Fruit fly (Drosophila melanogaster): ENCODE results near the gene CG11342.
A peak's percentile ranks its signal among the peaks of the same experiment; 100 is the strongest.

The CG11342 gene

DNA sequence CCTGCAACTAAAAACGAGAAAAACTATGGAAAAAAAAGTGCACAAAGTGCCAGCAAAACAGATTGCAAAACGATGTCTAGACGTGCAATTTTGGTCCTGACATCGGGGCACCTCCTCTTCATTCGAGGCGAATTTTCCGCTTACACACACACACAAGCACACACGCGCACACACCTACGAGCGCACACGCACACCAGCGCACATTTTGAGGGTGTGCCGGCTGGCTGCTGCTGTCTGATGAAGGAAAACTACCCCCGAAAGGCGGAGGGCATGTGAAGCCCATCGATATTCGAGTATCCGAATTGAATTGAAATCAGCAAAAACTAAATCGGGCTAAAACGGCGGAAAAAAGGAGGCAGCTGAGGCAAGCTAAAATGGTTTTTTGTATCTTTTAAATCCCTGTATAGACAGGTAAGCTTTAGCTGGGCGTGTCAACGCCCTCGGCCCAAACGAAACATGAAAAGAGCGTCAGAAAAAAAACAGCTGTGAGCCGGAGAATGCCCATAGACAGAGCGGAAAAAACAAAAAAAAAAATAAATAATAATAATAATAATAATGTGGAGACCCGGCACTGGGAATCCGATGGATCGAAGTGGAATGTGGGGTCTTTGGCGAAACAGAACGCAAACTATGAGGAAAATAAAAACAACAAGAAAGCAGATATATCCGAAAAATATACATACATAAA, 7.4 kb downstream of the CG11342 start:
- TF ChIP-seq tj (GFP tag; optimal IDR thresholded peaks at IDR 0.05) (peak; percentile 74), CG14711 (tag; optimal IDR thresholded peaks at IDR 0.05) (no peak)

DNA sequence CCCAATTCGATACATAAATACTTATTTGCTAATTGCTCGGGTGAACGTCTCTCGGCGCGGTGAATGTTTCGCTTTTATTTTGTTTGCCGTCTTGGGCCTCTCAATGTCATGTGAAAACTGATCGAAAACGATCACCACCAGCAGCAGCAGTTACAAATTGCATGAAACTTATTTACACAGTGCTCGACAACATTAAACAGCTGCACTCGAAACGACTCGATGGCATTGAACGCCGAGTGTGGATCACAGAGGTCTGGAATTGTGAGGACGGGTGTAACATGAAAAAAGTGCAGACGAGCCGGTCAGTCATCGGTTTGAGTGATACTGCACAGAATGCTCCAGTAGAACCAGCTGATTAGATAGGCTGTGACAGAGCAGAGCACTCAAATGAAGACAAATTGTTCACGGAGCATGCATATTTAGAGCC, 9.5 kb downstream of the CG11342 start:
- TF ChIP-seq cic (GFP tag; optimal IDR thresholded peaks at IDR 0.05) (peak; percentile 14), Mnt (GFP tag; optimal IDR thresholded peaks at IDR 0.05) (no peak), ovo (GFP tag; optimal IDR thresholded peaks at IDR 0.05) (peak; percentile 14), CG7101 (tag; optimal IDR thresholded peaks at IDR 0.05) (peak; percentile 5)

DNA sequence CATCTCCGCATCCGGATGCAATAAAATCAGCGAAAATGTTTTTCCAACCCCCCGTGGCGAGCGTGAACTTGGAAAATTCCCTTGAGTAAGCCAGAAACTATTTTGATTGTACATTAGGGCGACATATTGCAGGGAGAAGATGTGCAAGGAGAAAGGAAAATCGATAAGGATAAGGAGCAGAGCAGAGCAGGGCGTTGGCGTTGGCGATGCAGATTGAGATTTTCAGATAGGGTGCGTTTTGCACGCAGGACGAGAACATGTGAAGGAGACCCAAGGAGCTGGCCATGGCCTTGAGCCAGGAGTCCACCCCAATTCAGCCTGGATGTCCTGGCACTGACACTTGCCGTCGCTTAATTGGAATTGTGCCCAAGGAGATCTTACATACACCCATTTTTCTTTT, 10.3 kb downstream of the CG11342 start:
- no peak for TF ChIP-seq cnc (optimal IDR thresholded peaks at IDR 0.05)

DNA sequence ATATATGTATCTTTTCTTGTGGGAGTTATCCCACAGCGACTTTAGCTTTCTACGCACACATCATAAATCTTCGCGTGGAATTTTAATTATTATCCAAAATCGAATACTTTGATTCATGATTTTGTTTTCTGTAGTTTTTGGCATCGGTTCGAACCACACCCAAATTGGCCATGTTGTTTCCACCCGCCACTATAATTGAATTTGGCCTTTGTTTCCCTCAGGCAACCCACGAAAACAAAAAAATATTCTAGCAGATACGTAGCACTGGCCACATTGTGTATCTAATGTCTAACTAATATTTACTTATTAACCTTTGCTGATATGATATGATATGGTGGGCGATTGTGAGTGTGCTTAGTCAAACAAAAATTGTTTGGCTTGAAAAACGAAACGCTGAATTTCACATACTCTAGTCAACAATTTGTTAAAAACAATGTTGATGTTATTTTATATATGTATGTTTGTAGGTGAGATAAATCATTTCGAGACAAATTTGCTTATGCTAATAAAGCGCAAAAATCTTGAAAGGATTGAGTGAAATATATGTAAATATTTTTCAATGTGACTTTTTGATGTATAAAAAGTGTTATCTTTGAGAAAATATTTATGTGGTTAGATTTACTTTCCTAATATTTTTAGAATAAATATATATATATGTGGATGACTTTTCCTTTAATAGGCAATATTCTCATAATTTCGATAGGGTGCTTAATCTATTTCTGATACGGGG, 12.2 kb downstream of the CG11342 start:
- TF ChIP-seq CG5204 (GFP tag; optimal IDR thresholded peaks at IDR 0.05) (no peak), pad (GFP tag; optimal IDR thresholded peaks at IDR 0.05) (no peak), CG33017 (tag; optimal IDR thresholded peaks at IDR 0.05) (no peak), CG7101 (tag; optimal IDR thresholded peaks at IDR 0.05) (no peak), CG11617 (GFP tag; optimal IDR thresholded peaks at IDR 0.05) (peak; percentile 10), Crg-1 (GFP tag; optimal IDR thresholded peaks at IDR 0.05) (no peak), tj (GFP tag; optimal IDR thresholded peaks at IDR 0.05) (no peak), CG7045 (GFP tag; optimal IDR thresholded peaks at IDR 0.05) (no peak), CG14711 (tag; optimal IDR thresholded peaks at IDR 0.05) (no peak), ovo (GFP tag; optimal IDR thresholded peaks at IDR 0.05) (no peak), Hr96 (GFP tag; optimal IDR thresholded peaks at IDR 0.05) (no peak), CG1620 (GFP tag; optimal IDR thresholded peaks at IDR 0.05) (no peak), bab1 (GFP tag; optimal IDR thresholded peaks at IDR 0.05) (no peak), Clk (GFP tag; optimal IDR thresholded peaks at IDR 0.05) (no peak), Mnt (GFP tag; optimal IDR thresholded peaks at IDR 0.05) (no peak), CG12768 (GFP tag; optimal IDR thresholded peaks at IDR 0.05) (no peak), kay (GFP tag; ENCODE audit: borderline replicate concordance) (peak; percentile 77)

DNA sequence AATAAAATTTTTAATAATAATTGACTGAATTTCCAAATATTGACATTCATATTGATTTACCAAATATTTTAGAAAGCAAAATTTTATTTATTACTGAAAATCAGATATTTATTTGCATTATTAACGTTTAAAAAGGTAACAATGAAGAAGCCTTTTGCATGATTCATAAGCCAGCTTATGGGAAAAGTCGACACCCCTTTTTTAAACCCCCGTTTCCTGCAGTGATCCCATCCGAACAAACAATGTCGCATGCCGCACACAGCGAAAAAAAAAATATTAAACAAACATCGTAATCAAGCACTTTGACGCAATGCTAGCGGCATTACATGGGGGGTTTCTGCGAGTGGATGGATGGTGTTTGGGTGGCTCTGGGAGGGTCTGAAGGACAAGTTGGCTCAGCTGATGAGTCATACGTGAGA, 13.6 kb downstream of the CG11342 start:
- peak; percentile 38 for TF ChIP-seq ovo (GFP tag; optimal IDR thresholded peaks at IDR 0.05)
- TF ChIP-seq CG33017 (tag; optimal IDR thresholded peaks at IDR 0.05): no peak

DNA sequence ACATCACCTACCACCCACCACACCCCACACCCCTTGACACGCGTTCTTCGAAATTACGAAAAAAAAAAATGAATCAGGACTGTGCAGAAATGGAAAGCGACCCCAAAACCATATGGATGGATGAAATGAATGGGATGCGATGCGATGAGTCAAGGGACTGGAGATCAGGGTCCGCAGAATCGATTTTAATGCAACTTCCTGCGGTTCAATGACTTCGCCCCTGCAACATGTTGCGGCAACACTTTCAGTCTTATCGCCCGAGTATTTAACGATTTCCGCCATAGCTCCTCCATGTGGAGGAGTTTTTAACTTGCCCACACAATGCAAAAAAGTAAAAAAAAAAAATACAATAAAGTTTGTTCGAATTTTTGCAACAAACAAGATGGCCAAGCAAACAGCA, 14.6 kb downstream of the CG11342 start:
- TF ChIP-seq CG5204 (GFP tag; optimal IDR thresholded peaks at IDR 0.05): no peak
- TF ChIP-seq CG33017 (tag; optimal IDR thresholded peaks at IDR 0.05): no peak
- no peak for TF ChIP-seq cic (GFP tag; optimal IDR thresholded peaks at IDR 0.05)
- no peak for TF ChIP-seq cnc (optimal IDR thresholded peaks at IDR 0.05)
- no peak for TF ChIP-seq CG7045 (GFP tag; optimal IDR thresholded peaks at IDR 0.05)
- no peak for TF ChIP-seq kay (GFP tag; ENCODE audit: borderline replicate concordance)
- no peak for TF ChIP-seq bab1 (GFP tag; optimal IDR thresholded peaks at IDR 0.05)
- no peak for TF ChIP-seq CG12768 (GFP tag; optimal IDR thresholded peaks at IDR 0.05)
- no peak for TF ChIP-seq CG14711 (tag; optimal IDR thresholded peaks at IDR 0.05)
- no peak for TF ChIP-seq tj (GFP tag; optimal IDR thresholded peaks at IDR 0.05)
- TF ChIP-seq Clk (GFP tag; optimal IDR thresholded peaks at IDR 0.05): no peak
- no peak for TF ChIP-seq pad (GFP tag; optimal IDR thresholded peaks at IDR 0.05)
- TF ChIP-seq Hr96 (GFP tag; optimal IDR thresholded peaks at IDR 0.05): no peak

DNA sequence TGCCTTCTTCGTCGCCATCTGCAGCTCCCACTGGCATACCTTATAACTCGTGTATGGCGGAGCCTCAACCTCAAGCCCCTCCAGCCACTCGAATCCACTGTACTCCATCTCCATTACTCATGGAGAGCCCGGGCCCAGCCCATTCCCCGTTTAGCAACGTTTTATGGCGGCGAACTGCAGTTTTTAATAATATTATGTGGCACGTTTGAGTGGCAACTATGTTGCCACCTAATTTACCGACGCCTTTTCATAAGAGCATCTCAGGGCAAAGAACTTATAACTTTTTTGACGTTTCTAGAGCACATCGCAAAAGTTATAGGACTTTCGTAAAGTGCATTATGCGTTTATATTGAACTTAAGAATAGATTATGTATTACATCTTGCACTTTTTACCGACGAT, 15.2 kb downstream of the CG11342 start:
- TF ChIP-seq Hr96 (GFP tag; optimal IDR thresholded peaks at IDR 0.05) (no peak), toe (GFP tag; optimal IDR thresholded peaks at IDR 0.05) (no peak), CG11617 (GFP tag; optimal IDR thresholded peaks at IDR 0.05) (no peak), CG12768 (GFP tag; optimal IDR thresholded peaks at IDR 0.05) (no peak), CG7101 (tag; optimal IDR thresholded peaks at IDR 0.05) (no peak), cic (GFP tag; optimal IDR thresholded peaks at IDR 0.05) (no peak), CG7045 (GFP tag; optimal IDR thresholded peaks at IDR 0.05) (no peak), Clk (GFP tag; optimal IDR thresholded peaks at IDR 0.05) (no peak), CG14711 (tag; optimal IDR thresholded peaks at IDR 0.05) (no peak), cnc (optimal IDR thresholded peaks at IDR 0.05) (no peak), bab1 (GFP tag; optimal IDR thresholded peaks at IDR 0.05) (no peak), CG33017 (tag; optimal IDR thresholded peaks at IDR 0.05) (no peak), pad (GFP tag; optimal IDR thresholded peaks at IDR 0.05) (no peak)
